Worm (Caenorhabditis elegans) whole organism, L2 larva: ENCODE measurements around the gene taf-7.2.

Experiments
- R02D3.7 ChIP-seq: fragments of 150-350 bp; optimal IDR thresholded peaks from 2 replicates; lab custom pipeline; 2014; ENCODE audit warnings: missing biosample characterization, missing genetic modification characterization
- ZK546.5 ChIP-seq: sonication (generic microtip); optimal IDR thresholded peaks from 2 replicates; lab custom pipeline; 2017; ENCODE audit warnings: missing biosample characterization, missing genetic modification characterization
- ama-1 ChIP-seq: fragments of 150-350 bp; optimal IDR thresholded peaks from 2 replicates; lab custom pipeline; 2018; ENCODE audit warnings: inconsistent platforms
- egl-27 ChIP-seq: sonication (generic microtip); optimal IDR thresholded peaks from 3 replicates; lab custom pipeline; 2017; ENCODE audit warnings: missing biosample characterization, missing genetic modification reagents, missing genetic modification characterization
- lin-13 ChIP-seq: fragments of 150-350 bp; optimal IDR thresholded peaks from 2 replicates; lab custom pipeline; 2014; ENCODE audit warnings: missing biosample characterization, missing genetic modification reagents, missing genetic modification characterization
- lin-39 ChIP-seq: fragments of 150-350 bp; optimal IDR thresholded peaks from 2 replicates; lab custom pipeline; 2014; ENCODE audit warnings: missing biosample characterization, missing genetic modification reagents, missing genetic modification characterization
- mbf-1 ChIP-seq: sonication (generic microtip); optimal IDR thresholded peaks from 2 replicates; lab custom pipeline; 2017; ENCODE audit warnings: missing biosample characterization, missing genetic modification characterization
- nhr-129 ChIP-seq: fragments of 150-350 bp; optimal IDR thresholded peaks from 2 replicates; lab custom pipeline; 2014; ENCODE audit warnings: missing biosample characterization, missing genetic modification characterization
- sma-9 ChIP-seq, 2 experiments: fragments of 150-350 bp in 1 of 2; sonication (generic microtip) in 1 of 2; optimal IDR thresholded peaks; 2 replicates each; lab custom pipeline; 2014 to 2016; ENCODE audit warnings: missing genetic modification characterization in 2 of 2, mild to moderate bottlenecking in 1 of 2, missing biosample characterization in 1 of 2, missing compliant biosample characterization in 1 of 2, missing genetic modification reagents in 1 of 2, moderate library complexity in 1 of 2

- TF ChIP-seq ZK546.5 (tag; lab: Kevin White, UChicago) (no peak), nhr-129 (tag; lab: Kevin White, UChicago) (peak; percentile 52), ama-1 (lab: Kevin White, UChicago) (no peak), sma-9 (GFP tag; optimal IDR thresholded peaks at IDR 0.05; lab: Kevin White, UChicago) (no peak), sma-9 (tag; optimal IDR thresholded peaks at IDR 0.05; lab: Kevin White, UChicago) (no peak), mbf-1 (tag; lab: Kevin White, UChicago) (no peak), R02D3.7 (tag; lab: Kevin White, UChicago) (no peak), lin-39 (no peak), lin-13 (GFP tag; lab: Kevin White, UChicago) (peak; percentile 61), egl-27 (tag; lab: Kevin White, UChicago) (no peak)
Measured at ce11 chrIII:12625875-12626649, 47.2 kb downstream of the taf-7.2 start, which contains the start of gene pqn-80.
